Worm (Caenorhabditis elegans) whole organism, L1 larva: ENCODE measurements around the gene F55A11.11.

Experiments
- C04F5.9 ChIP-seq: sonication (generic microtip); optimal IDR thresholded peaks from 2 replicates; lab custom pipeline; 2016; ENCODE audit warnings: missing genetic modification characterization, missing compliant biosample characterization
- F16B12.6 ChIP-seq: fragments of 150-350 bp; optimal IDR thresholded peaks from 2 replicates; lab custom pipeline; 2014; ENCODE audit warnings: missing biosample characterization, missing genetic modification characterization
- aha-1 ChIP-seq: fragments of 150-350 bp; optimal IDR thresholded peaks from 2 replicates; lab custom pipeline; 2014; ENCODE audit warnings: missing biosample characterization, missing genetic modification characterization
- alr-1 ChIP-seq: fragments of 200-800 bp; sonication (Bioruptor generic); optimal IDR thresholded peaks from 2 replicates; lab custom pipeline; 2018; ENCODE audit warnings: borderline replicate concordance, mild to moderate bottlenecking, missing genetic modification characterization, missing compliant biosample characterization
- aly-2 ChIP-seq: fragments of 150-350 bp; optimal IDR thresholded peaks from 2 replicates; lab custom pipeline; 2014; ENCODE audit warnings: missing biosample characterization, missing genetic modification characterization
- ama-1 ChIP-seq: fragments of 150-350 bp; optimal IDR thresholded peaks from 2 replicates; lab custom pipeline; 2014
- blmp-1 ChIP-seq: fragments of 150-350 bp; optimal IDR thresholded peaks from 2 replicates; lab custom pipeline; 2014; ENCODE audit warnings: missing biosample characterization, missing genetic modification characterization
- ceh-82 ChIP-seq, 3 experiments: fragments of 150-350 bp in 1 of 3; sonication (generic microtip) in 2 of 3; optimal IDR thresholded peaks; 2 replicates each; lab custom pipeline; 2014 to 2017; ENCODE audit warnings: missing biosample characterization in 3 of 3, missing genetic modification characterization in 3 of 3
- efl-1 ChIP-seq, 4 experiments: fragments of 150-350 bp; optimal IDR thresholded peaks in 3 of 4; peaks in 1 of 4; 1 replicate in 1 of 4; 2 replicates in 3 of 4; lab custom pipeline; 2014; ENCODE audit warnings: missing biosample characterization in 2 of 4, missing genetic modification characterization in 2 of 4, missing genetic modification reagents in 2 of 4
- egl-13 ChIP-seq: sonication (generic microtip); optimal IDR thresholded peaks from 2 replicates; lab custom pipeline; 2016; ENCODE audit warnings: missing genotype, missing genetic modification reagents, missing genetic modification characterization, missing compliant biosample characterization
- elt-2 ChIP-seq: sonication (generic microtip); optimal IDR thresholded peaks from 2 replicates; lab custom pipeline; 2016; ENCODE audit warnings: missing genetic modification characterization, mild to moderate bottlenecking, inconsistent platforms, missing compliant biosample characterization, missing genetic modification reagents
- elt-3 ChIP-seq, 6 experiments: fragments of 150-350 bp in 1 of 6; sonication (generic microtip); optimal IDR thresholded peaks; 2 replicates each; lab custom pipeline; 2017 to 2018; ENCODE audit warnings: missing biosample characterization in 6 of 6, missing genetic modification characterization in 6 of 6, inconsistent platforms in 1 of 6
- ets-5 ChIP-seq: fragments of 200-800 bp; sonication (Bioruptor generic); IDR thresholded peaks from 2 replicates; pipeline ENCODE4 v1.3.6; 2022; ENCODE audit warnings: missing genetic modification characterization, missing compliant biosample characterization
- fkh-4 ChIP-seq: sonication (generic microtip); optimal IDR thresholded peaks from 2 replicates; lab custom pipeline; 2016; ENCODE audit warnings: missing compliant biosample characterization, missing genetic modification characterization, borderline replicate concordance
- fkh-8 ChIP-seq: sonication (generic microtip); optimal IDR thresholded peaks from 2 replicates; lab custom pipeline; 2016; ENCODE audit warnings: mild to moderate bottlenecking, missing genetic modification characterization, missing compliant biosample characterization
- hpl-2 ChIP-seq: fragments of 150-350 bp; optimal IDR thresholded peaks from 2 replicates; lab custom pipeline; 2014; ENCODE audit warnings: missing biosample characterization, missing genetic modification reagents, missing genetic modification characterization
- irx-1 ChIP-seq: sonication (generic microtip); optimal IDR thresholded peaks from 2 replicates; lab custom pipeline; 2016; ENCODE audit warnings: missing genetic modification characterization, missing compliant biosample characterization
- isw-1 ChIP-seq: fragments of 200-800 bp; sonication (Bioruptor generic); IDR thresholded peaks from 2 replicates; pipeline ENCODE4 v1.3.6; 2022; ENCODE audit warnings: missing genetic modification characterization, missing compliant biosample characterization
- jun-1 ChIP-seq: fragments of 150-350 bp; optimal IDR thresholded peaks from 2 replicates; lab custom pipeline; 2014; ENCODE audit warnings: missing biosample characterization, missing genetic modification reagents, missing genetic modification characterization
- lin-14 ChIP-seq: fragments of 200-800 bp; sonication (Bioruptor generic); optimal IDR thresholded peaks from 2 replicates; lab custom pipeline; 2018; ENCODE audit warnings: mild to moderate bottlenecking, missing genetic modification characterization, moderate library complexity, missing compliant biosample characterization
- lin-35 ChIP-seq, 2 experiments: fragments of 150-350 bp; optimal IDR thresholded peaks; 2 replicates each; lab custom pipeline; 2014; ENCODE audit warnings: missing biosample characterization in 2 of 2, missing genetic modification characterization in 2 of 2, missing genetic modification reagents in 2 of 2
- lir-3 ChIP-seq: sonication (generic microtip); optimal IDR thresholded peaks from 2 replicates; lab custom pipeline; 2016; ENCODE audit warnings: mild to moderate bottlenecking, missing genetic modification characterization, moderate library complexity, missing compliant biosample characterization; ENCODE audit not compliant: poor library complexity
- lsy-2 ChIP-seq, 2 experiments: fragments of 150-350 bp; optimal IDR thresholded peaks; 2 replicates each; lab custom pipeline; 2014; ENCODE audit warnings: missing biosample characterization in 2 of 2, missing genetic modification characterization in 2 of 2
- mab-9 ChIP-seq: fragments of 200-800 bp; sonication (Bioruptor generic); IDR thresholded peaks from 2 replicates; pipeline ENCODE4 v1.3.6; 2022; ENCODE audit warnings: missing genetic modification reagents, missing genetic modification characterization, missing compliant biosample characterization
- nhr-12 ChIP-seq: sonication (generic microtip); optimal IDR thresholded peaks from 2 replicates; lab custom pipeline; 2017; ENCODE audit warnings: missing biosample characterization, missing genetic modification characterization
- nhr-19 ChIP-seq: fragments of 200-800 bp; sonication (Bioruptor generic); conservative IDR thresholded peaks from 2 replicates; pipeline ENCODE4 v1.3.6; 2022; ENCODE audit warnings: missing genetic modification characterization, missing compliant biosample characterization
- nhr-20 ChIP-seq: sonication (generic microtip); optimal IDR thresholded peaks from 2 replicates; lab custom pipeline; 2016; ENCODE audit warnings: mild to moderate bottlenecking, missing genetic modification characterization, missing compliant biosample characterization
- nhr-47 ChIP-seq: sonication (generic microtip); optimal IDR thresholded peaks from 2 replicates; lab custom pipeline; 2016; ENCODE audit warnings: mild to moderate bottlenecking, missing genetic modification characterization, moderate library complexity, missing compliant biosample characterization
- nhr-71 ChIP-seq: sonication (generic microtip); optimal IDR thresholded peaks from 2 replicates; lab custom pipeline; 2016; ENCODE audit warnings: mild to moderate bottlenecking, missing genetic modification characterization, moderate library complexity, missing compliant biosample characterization
- nhr-76 ChIP-seq: sonication (generic microtip); optimal IDR thresholded peaks from 2 replicates; lab custom pipeline; 2017; ENCODE audit warnings: missing biosample characterization, missing genetic modification characterization
- nhr-84 ChIP-seq: sonication (generic microtip); optimal IDR thresholded peaks from 2 replicates; lab custom pipeline; 2017; ENCODE audit warnings: missing biosample characterization, missing genetic modification characterization
- nhr-85 ChIP-seq: sonication (generic microtip); peaks from one replicate; lab custom pipeline; 2016; ENCODE audit warnings: missing genetic modification characterization, inconsistent platforms, missing compliant biosample characterization
- nhr-90 ChIP-seq: sonication (generic microtip); optimal IDR thresholded peaks from 2 replicates; lab custom pipeline; 2016; ENCODE audit warnings: mild to moderate bottlenecking, missing genetic modification characterization, missing compliant biosample characterization; ENCODE audit not compliant: poor library complexity
- pag-3 ChIP-seq: sonication (generic microtip); optimal IDR thresholded peaks from 2 replicates; lab custom pipeline; 2017; ENCODE audit warnings: missing genetic modification characterization, mild to moderate bottlenecking, missing compliant biosample characterization, antibody characterized with exemption, borderline replicate concordance; ENCODE audit not compliant: insufficient read depth
- pax-3 ChIP-seq: fragments of 200-800 bp; sonication (Bioruptor generic); optimal IDR thresholded peaks from 2 replicates; lab custom pipeline; 2018; ENCODE audit warnings: mild to moderate bottlenecking, missing genetic modification characterization, moderate library complexity, missing compliant biosample characterization
- rnt-1 ChIP-seq: sonication (generic microtip); optimal IDR thresholded peaks from 2 replicates; lab custom pipeline; 2016; ENCODE audit warnings: mild to moderate bottlenecking, missing genetic modification characterization, moderate library complexity, missing compliant biosample characterization
- skn-1 ChIP-seq: fragments of 150-350 bp; optimal IDR thresholded peaks from 2 replicates; lab custom pipeline; 2014; ENCODE audit warnings: missing biosample characterization, missing genetic modification characterization
- snpc-4 ChIP-seq: fragments of 150-350 bp; optimal IDR thresholded peaks from 2 replicates; lab custom pipeline; 2014; ENCODE audit warnings: missing biosample characterization, missing genetic modification characterization
- snu-23 ChIP-seq: sonication (generic microtip); optimal IDR thresholded peaks from 2 replicates; lab custom pipeline; 2016; ENCODE audit warnings: missing genetic modification characterization, missing compliant biosample characterization
- sptf-1 ChIP-seq: fragments of 150-350 bp; optimal IDR thresholded peaks from 2 replicates; lab custom pipeline; 2014; ENCODE audit warnings: missing biosample characterization, missing genetic modification characterization
- sup-37 ChIP-seq: fragments of 200-800 bp; sonication (Bioruptor generic); optimal IDR thresholded peaks from 2 replicates; lab custom pipeline; 2018; ENCODE audit warnings: mild to moderate bottlenecking, missing genetic modification characterization, missing compliant biosample characterization
- swsn-7 ChIP-seq: sonication (generic microtip); optimal IDR thresholded peaks from 2 replicates; lab custom pipeline; 2016; ENCODE audit warnings: missing genetic modification characterization, missing compliant biosample characterization
- tbx-2 ChIP-seq: sonication (generic microtip); optimal IDR thresholded peaks from 2 replicates; lab custom pipeline; 2016; ENCODE audit warnings: missing genetic modification characterization, missing compliant biosample characterization
- unc-130 ChIP-seq: fragments of 150-350 bp; optimal IDR thresholded peaks from 2 replicates; lab custom pipeline; 2017; ENCODE audit warnings: missing biosample characterization, missing genetic modification characterization, inconsistent platforms
- unc-86 ChIP-seq: sonication (generic microtip); optimal IDR thresholded peaks from 2 replicates; lab custom pipeline; 2016; ENCODE audit warnings: missing genetic modification characterization, missing compliant biosample characterization
- unc-98 ChIP-seq: fragments of 200-800 bp; sonication (Bioruptor generic); IDR thresholded peaks from 2 replicates; pipeline ENCODE4 v1.3.6; 2022; ENCODE audit warnings: missing genetic modification characterization, missing compliant biosample characterization
- vab-15 ChIP-seq: sonication (generic microtip); optimal IDR thresholded peaks from 2 replicates; lab custom pipeline; 2017; ENCODE audit warnings: missing genotype, mild to moderate bottlenecking, missing genetic modification characterization, missing compliant biosample characterization

F55A11.11 gene

DNA sequence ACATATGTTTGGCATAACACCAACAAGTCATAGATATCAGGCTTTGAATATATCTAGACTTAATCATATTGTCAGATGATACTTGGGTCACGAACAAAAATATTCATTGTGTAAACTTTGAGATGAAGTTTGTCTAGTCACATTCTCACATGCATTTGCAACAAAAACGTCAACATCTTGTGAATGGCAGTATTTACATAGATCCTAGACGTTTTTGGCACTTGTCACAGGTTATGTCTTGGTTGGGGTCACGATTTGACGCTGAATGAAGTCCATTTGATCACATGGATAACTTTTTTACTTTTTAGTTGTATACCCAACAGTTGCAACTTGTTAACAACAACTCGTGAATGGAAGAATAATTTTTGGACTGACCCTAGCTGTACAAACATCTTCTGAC is 15.4 kb downstream of the F55A11.11 start:
- no peak for TF ChIP-seq snpc-4
- TF ChIP-seq fkh-4, result no peak
- peak; percentile 21 for TF ChIP-seq snu-23 (GFP tag; lab: Kevin White, UChicago)
- TF ChIP-seq C04F5.9 (tag; lab: Kevin White, UChicago), result no peak
- TF ChIP-seq efl-1 (optimal IDR thresholded peaks at IDR 0.05; lab: Kevin White, UChicago), result no peak
- peak in 1 of 2 experiments; percentile 80 for TF ChIP-seq efl-1 (GFP tag; optimal IDR thresholded peaks at IDR 0.05 in 1 of 2; lab: Kevin White, UChicago)
- TF ChIP-seq nhr-71, result peak; percentile 73
- peak; percentile 74 for TF ChIP-seq nhr-85
- TF ChIP-seq fkh-8 (tag; lab: Kevin White, UChicago), result no peak
- no peak for TF ChIP-seq nhr-76 (tag; lab: Kevin White, UChicago)
- TF ChIP-seq F16B12.6 (tag; lab: Kevin White, UChicago), result no peak
- TF ChIP-seq lin-14 (GFP tag; lab: Kevin White, UChicago), result peak; percentile 24
- no peak for TF ChIP-seq egl-13 (tag; lab: Kevin White, UChicago)
- TF ChIP-seq ceh-82 (tag; optimal IDR thresholded peaks at IDR 0.05; lab: Kevin White, UChicago), result no peak
- TF ChIP-seq lin-35 (GFP tag; optimal IDR thresholded peaks at IDR 0.05; lab: Kevin White, UChicago), result peak in 1 of 2 experiments; percentile 53
- TF ChIP-seq nhr-19, result peak; percentile 26; the same call in 1 of the 2 replicates
- peak; percentile 77 for TF ChIP-seq pag-3 (tag; lab: Kevin White, UChicago)
- no peak for TF ChIP-seq sptf-1 (tag; lab: Kevin White, UChicago)
- TF ChIP-seq elt-2 (tag; lab: Kevin White, UChicago), result no peak
- peak; percentile 20 for TF ChIP-seq lir-3
- TF ChIP-seq hpl-2 (GFP tag; lab: Kevin White, UChicago), result no peak
- no peak for TF ChIP-seq swsn-7 (tag; lab: Kevin White, UChicago)
- TF ChIP-seq elt-3 (tag; optimal IDR thresholded peaks at IDR 0.05; lab: Kevin White, UChicago), result peak in 1 of 6 experiments; percentile 19
- peak; percentile 67 for TF ChIP-seq nhr-20 (tag; lab: Kevin White, UChicago)
- TF ChIP-seq blmp-1 (tag; lab: Kevin White, UChicago), result no peak

DNA sequence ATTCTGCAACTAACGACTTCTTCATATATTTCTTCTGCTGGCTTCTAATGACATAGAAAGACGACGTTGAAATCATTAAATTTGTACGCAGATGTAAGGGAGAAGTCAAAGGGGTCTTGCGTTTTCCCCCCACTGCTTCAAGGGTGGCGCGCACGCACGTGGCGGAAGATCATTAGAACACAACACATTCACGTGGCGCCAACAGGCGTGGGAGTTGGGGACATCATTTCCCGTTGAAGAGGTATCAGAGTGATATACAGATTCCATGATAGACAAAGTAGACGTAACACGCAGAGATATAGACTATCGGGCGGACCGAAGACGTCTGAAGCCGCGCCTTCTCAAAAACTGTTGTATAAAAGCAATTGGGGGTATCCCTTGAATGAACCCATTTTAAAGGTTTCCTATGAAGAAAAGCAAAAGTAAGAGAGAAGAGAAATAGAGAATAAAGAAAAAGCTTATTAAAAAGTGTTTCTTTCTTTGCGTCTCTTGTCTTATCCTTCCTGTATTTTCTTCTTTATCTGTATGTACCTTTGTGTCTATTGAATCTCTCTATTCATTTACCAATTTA is 16.4 kb downstream of the F55A11.11 start:
- TF ChIP-seq ceh-82 (tag; optimal IDR thresholded peaks at IDR 0.05; lab: Kevin White, UChicago) (no peak), irx-1 (tag; lab: Kevin White, UChicago) (peak; percentile 38), nhr-71 (peak; percentile 93), aha-1 (tag; lab: Kevin White, UChicago) (no peak), nhr-76 (tag; lab: Kevin White, UChicago) (no peak), aly-2 (no peak), lsy-2 (tag; optimal IDR thresholded peaks at IDR 0.05; lab: Kevin White, UChicago) (peak; percentile 21 to 53), lir-3 (peak; percentile 41), skn-1 (tag; lab: Kevin White, UChicago) (no peak), jun-1 (tag; lab: Kevin White, UChicago) (peak; percentile 24), nhr-90 (tag; lab: Kevin White, UChicago) (peak; percentile 88), tbx-2 (peak; percentile 78), unc-130 (tag; lab: Kevin White, UChicago) (peak; percentile 49), unc-98 (GFP tag; lab: Robert Waterston, UW) (no peak), hpl-2 (GFP tag; lab: Kevin White, UChicago) (no peak), unc-86 (tag; lab: Kevin White, UChicago) (no peak), vab-15 (tag; lab: Kevin White, UChicago) (peak; percentile 56), alr-1 (tag; lab: Kevin White, UChicago) (no peak), rnt-1 (no peak), sup-37 (no peak), pag-3 (tag; lab: Kevin White, UChicago) (no peak), efl-1 (optimal IDR thresholded peaks at IDR 0.05; lab: Kevin White, UChicago) (no peak), efl-1 (GFP tag; optimal IDR thresholded peaks at IDR 0.05 in 1 of 2; lab: Kevin White, UChicago) (no peak), blmp-1 (tag; lab: Kevin White, UChicago) (peak; percentile 80), F16B12.6 (tag; lab: Kevin White, UChicago) (no peak), isw-1 (GFP tag; lab: Robert Waterston, UW) (no peak), mab-9 (GFP tag; lab: Robert Waterston, UW) (peak; percentile 58; the same call in 1 of the 2 replicates), C04F5.9 (tag; lab: Kevin White, UChicago) (no peak), ama-1 (lab: Kevin White, UChicago) (no peak), nhr-12 (tag; lab: Kevin White, UChicago) (no peak), swsn-7 (tag; lab: Kevin White, UChicago) (peak; percentile 23), pax-3 (no peak), ets-5 (no peak), nhr-84 (tag; lab: Kevin White, UChicago) (no peak), nhr-19 (peak; percentile 82), nhr-85 (peak; percentile 99), nhr-47 (peak; percentile 76), fkh-8 (tag; lab: Kevin White, UChicago) (no peak)
